In the genomic region with DNA sequence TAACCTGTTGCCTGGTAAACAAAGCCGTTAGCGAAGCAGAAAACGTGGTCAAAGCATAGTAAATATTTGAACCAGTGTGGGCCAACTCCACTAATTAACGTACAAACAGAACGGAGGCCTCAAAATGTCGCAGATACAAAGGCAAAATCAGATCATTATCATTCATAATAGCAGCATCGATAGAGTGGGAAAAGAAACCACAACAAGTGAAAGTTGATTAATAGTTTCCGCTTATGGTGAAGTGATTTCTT, we compare ENCODE assay signal across 1 fruit fly cellular context.
TF ChIP-seq lines count a peak whose summit lies in the region.

No protein-coding gene starts in this region.

TF ChIP-seq in whole organism, embryonic, 481 proteins besides CTCF, POLR2A, EP300 and RAD21 (continued from another document):
- TF ChIP-seq CG15696 (tag; optimal IDR thresholded peaks at IDR 0.05; lab: Kevin White, UChicago) (peak; percentile 4), CG6854 (GFP tag; optimal IDR thresholded peaks at IDR 0.05; lab: Kevin White, UChicago) (no peak), her (GFP tag; optimal IDR thresholded peaks at IDR 0.05; lab: Kevin White, UChicago) (no peak), Ets65A (GFP tag; lab: Kevin White, UChicago) (no peak), zen2 (GFP tag; IDR thresholded peaks at IDR 0.05; lab: Robert Waterston, UW; ENCODE audit: partially characterized antibody) (no peak), grn (GFP tag; optimal IDR thresholded peaks at IDR 0.05; lab: Kevin White, UChicago) (no peak), C15 (GFP tag; IDR thresholded peaks at IDR 0.05; lab: Robert Waterston, UW) (no peak), caup (GFP tag; optimal IDR thresholded peaks at IDR 0.05; lab: Kevin White, UChicago; ENCODE audit: severe bottlenecking) (peak; percentile 5), CG7928 (GFP tag; optimal IDR thresholded peaks at IDR 0.05; lab: Kevin White, UChicago) (no peak), nau (GFP tag; optimal IDR thresholded peaks at IDR 0.05; lab: Kevin White, UChicago) (no peak), CG14014 (GFP tag; IDR thresholded peaks at IDR 0.05; lab: Robert Waterston, UW) (no peak; the same call in 1 of the 2 replicates), D (optimal IDR thresholded peaks at IDR 0.05; lab: Kevin White, UChicago) (no peak), D (GFP tag; optimal IDR thresholded peaks at IDR 0.05; lab: Kevin White, UChicago) (no peak), Dbx (GFP tag; IDR thresholded peaks at IDR 0.05; lab: Robert Waterston, UW) (no peak), CG2875 (GFP tag; optimal IDR thresholded peaks at IDR 0.05; lab: Kevin White, UChicago) (no peak), odd (GFP tag; optimal IDR thresholded peaks at IDR 0.05; lab: Kevin White, UChicago) (no peak), fd64A (GFP tag; optimal IDR thresholded peaks at IDR 0.05; lab: Kevin White, UChicago) (no peak), Lhr (GFP tag; optimal IDR thresholded peaks at IDR 0.05; lab: Kevin White, UChicago) (no peak), CG10267 (tag; optimal IDR thresholded peaks at IDR 0.05; lab: Kevin White, UChicago) (no peak), CG8290 (GFP tag; optimal IDR thresholded peaks at IDR 0.05; lab: Kevin White, UChicago) (no peak), CG8290 (tag; optimal IDR thresholded peaks at IDR 0.05; lab: Kevin White, UChicago) (peak in 1 of 2 experiments; percentile 32), otp (GFP tag; IDR thresholded peaks at IDR 0.05; lab: Robert Waterston, UW) (peak; percentile 36; the same call in 1 of the 3 replicates), gro (GFP tag; optimal IDR thresholded peaks at IDR 0.05; lab: Kevin White, UChicago) (no peak), Awh (GFP tag; IDR thresholded peaks at IDR 0.05; lab: Robert Waterston, UW) (peak; percentile 90), CG11560 (tag; IDR thresholded peaks at IDR 0.05; lab: Robert Waterston, UW) (no peak), CG12071 (GFP tag; optimal IDR thresholded peaks at IDR 0.05; lab: Kevin White, UChicago) (peak; percentile 13), CG17568 (GFP tag; optimal IDR thresholded peaks at IDR 0.05; lab: Kevin White, UChicago) (peak; percentile 20), Oli (tag; optimal IDR thresholded peaks at IDR 0.05; lab: Kevin White, UChicago) (no peak), CG5953 (GFP tag; IDR thresholded peaks at IDR 0.05; lab: Robert Waterston, UW) (peak; percentile 35; the same call in 1 of the 2 replicates), CG10959 (GFP tag; IDR thresholded peaks at IDR 0.05; lab: Robert Waterston, UW) (no peak), bcd (GFP tag; optimal IDR thresholded peaks at IDR 0.05; lab: Kevin White, UChicago) (no peak), phol (tag; optimal IDR thresholded peaks at IDR 0.05; lab: Kevin White, UChicago) (no peak), CG13296 (GFP tag; optimal IDR thresholded peaks at IDR 0.05; lab: Kevin White, UChicago) (peak; percentile 0), CG10209 (GFP tag; optimal IDR thresholded peaks at IDR 0.05; lab: Kevin White, UChicago) (no peak), rib (GFP tag; IDR thresholded peaks at IDR 0.05; lab: Robert Waterston, UW) (no peak), mld (GFP tag; IDR thresholded peaks at IDR 0.05; lab: Robert Waterston, UW; ENCODE audit: partially characterized antibody) (no peak), salm (tag; optimal IDR thresholded peaks at IDR 0.05; lab: Kevin White, UChicago) (no peak), Adf1 (GFP tag; IDR thresholded peaks at IDR 0.05; lab: Robert Waterston, UW) (no peak), CG17359 (tag; optimal IDR thresholded peaks at IDR 0.05; lab: Kevin White, UChicago) (peak; percentile 5), NfI (GFP tag; optimal IDR thresholded peaks at IDR 0.05; lab: Kevin White, UChicago) (no peak), tll (GFP tag; optimal IDR thresholded peaks at IDR 0.05; lab: Kevin White, UChicago) (no peak), dan (GFP tag; IDR thresholded peaks at IDR 0.05; lab: Robert Waterston, UW) (no peak), ewg (GFP tag; optimal IDR thresholded peaks at IDR 0.05; lab: Kevin White, UChicago) (no peak), prd (optimal IDR thresholded peaks at IDR 0.05; lab: Kevin White, UChicago) (no peak), prd (GFP tag; IDR thresholded peaks at IDR 0.05; lab: Robert Waterston, UW) (no peak), Fer3 (tag; optimal IDR thresholded peaks at IDR 0.05; lab: Kevin White, UChicago) (no peak), CG1603 (tag; optimal IDR thresholded peaks at IDR 0.05; lab: Kevin White, UChicago) (no peak), Myb (GFP tag; optimal IDR thresholded peaks at IDR 0.05; lab: Kevin White, UChicago) (no peak), Drgx (GFP tag; IDR thresholded peaks at IDR 0.05; lab: Robert Waterston, UW) (no peak), twi (tag; optimal IDR thresholded peaks at IDR 0.05; lab: Kevin White, UChicago) (no peak), NFAT (GFP tag; IDR thresholded peaks at IDR 0.05; lab: Robert Waterston, UW) (no peak), Ssrp (tag; optimal IDR thresholded peaks at IDR 0.05; lab: Kevin White, UChicago) (no peak), grau (tag; optimal IDR thresholded peaks at IDR 0.05; lab: Kevin White, UChicago) (no peak), pum (GFP tag; optimal IDR thresholded peaks at IDR 0.05; lab: Kevin White, UChicago) (no peak), cwo (GFP tag; optimal IDR thresholded peaks at IDR 0.05; lab: Kevin White, UChicago) (no peak), sqz (GFP tag; optimal IDR thresholded peaks at IDR 0.05; lab: Kevin White, UChicago) (no peak), Blimp-1 (GFP tag; optimal IDR thresholded peaks at IDR 0.05; lab: Kevin White, UChicago) (peak; percentile 69), luna (GFP tag; optimal IDR thresholded peaks at IDR 0.05; lab: Kevin White, UChicago) (no peak), CG14860 (GFP tag; IDR thresholded peaks at IDR 0.05; lab: Robert Waterston, UW; ENCODE audit: partially characterized antibody) (no peak), bab2 (GFP tag; optimal IDR thresholded peaks at IDR 0.05; lab: Kevin White, UChicago) (no peak), Lim3 (GFP tag; IDR thresholded peaks at IDR 0.05; lab: Robert Waterston, UW) (no peak), Meics (GFP tag; optimal IDR thresholded peaks at IDR 0.05; lab: Kevin White, UChicago) (no peak), sens (GFP tag; lab: Kevin White, UChicago) (peak; percentile 58), CG2678 (tag; optimal IDR thresholded peaks at IDR 0.05; lab: Kevin White, UChicago) (peak; percentile 7), hbn (GFP tag; IDR thresholded peaks at IDR 0.05; lab: Robert Waterston, UW; ENCODE audit: partially characterized antibody) (no peak), nerfin-1 (tag; optimal IDR thresholded peaks at IDR 0.05; lab: Kevin White, UChicago) (no peak), Hmr (GFP tag; optimal IDR thresholded peaks at IDR 0.05; lab: Kevin White, UChicago) (no peak), sima (GFP tag; optimal IDR thresholded peaks at IDR 0.05; lab: Kevin White, UChicago) (no peak), Antp (GFP tag; optimal IDR thresholded peaks at IDR 0.05; lab: Kevin White, UChicago) (no peak)
